Fruit fly (Drosophila melanogaster): ENCODE results near the gene SLC5A11.
A peak's percentile ranks its signal among the peaks of the same experiment; 100 is the strongest.

Gene SLC5A11

dm6 chr2L:8157166-8157565 is 47.8 kb downstream of the SLC5A11 start:
- TF ChIP-seq cic (GFP tag; optimal IDR thresholded peaks at IDR 0.05) = peak; percentile 38
- no peak for TF ChIP-seq CG7101 (tag; optimal IDR thresholded peaks at IDR 0.05)
- no peak for TF ChIP-seq CG12768 (GFP tag; optimal IDR thresholded peaks at IDR 0.05)
- TF ChIP-seq CG14711 (tag; optimal IDR thresholded peaks at IDR 0.05) = no peak
- TF ChIP-seq CG11617 (GFP tag; optimal IDR thresholded peaks at IDR 0.05) = no peak
- no peak for TF ChIP-seq bab1 (GFP tag; optimal IDR thresholded peaks at IDR 0.05)

dm6 chr2L:8156682-8157081 is 48.2 kb downstream of the SLC5A11 start:
- no peak for TF ChIP-seq Hr96 (GFP tag; optimal IDR thresholded peaks at IDR 0.05)
- TF ChIP-seq Crg-1 (GFP tag; optimal IDR thresholded peaks at IDR 0.05) = peak; percentile 61
- TF ChIP-seq Mnt (GFP tag; optimal IDR thresholded peaks at IDR 0.05) = peak; percentile 71
- peak; percentile 81 for TF ChIP-seq toe (GFP tag; optimal IDR thresholded peaks at IDR 0.05)
- peak; percentile 39 for TF ChIP-seq tj (GFP tag; optimal IDR thresholded peaks at IDR 0.05)
- peak; percentile 97 for TF ChIP-seq CG14711 (tag; optimal IDR thresholded peaks at IDR 0.05)
- peak; percentile 82 for TF ChIP-seq bab1 (GFP tag; optimal IDR thresholded peaks at IDR 0.05)
- TF ChIP-seq CG12768 (GFP tag; optimal IDR thresholded peaks at IDR 0.05) = peak; percentile 25
- peak; percentile 77 for TF ChIP-seq CG7101 (tag; optimal IDR thresholded peaks at IDR 0.05)
- peak; percentile 95 for TF ChIP-seq kay (GFP tag; ENCODE audit: borderline replicate concordance)
- TF ChIP-seq CG5204 (GFP tag; optimal IDR thresholded peaks at IDR 0.05) = no peak
- peak; percentile 70 for TF ChIP-seq CG7045 (GFP tag; optimal IDR thresholded peaks at IDR 0.05)
- TF ChIP-seq cic (GFP tag; optimal IDR thresholded peaks at IDR 0.05) = no peak
- peak; percentile 20 for TF ChIP-seq Clk (GFP tag; optimal IDR thresholded peaks at IDR 0.05)
- peak; percentile 34 for TF ChIP-seq CG33017 (tag; optimal IDR thresholded peaks at IDR 0.05)
- peak; percentile 66 for TF ChIP-seq CG1620 (GFP tag; optimal IDR thresholded peaks at IDR 0.05)
- TF ChIP-seq ovo (GFP tag; optimal IDR thresholded peaks at IDR 0.05) = peak; percentile 16
- TF ChIP-seq cnc (optimal IDR thresholded peaks at IDR 0.05) = no peak
- peak; percentile 79 for TF ChIP-seq CG11617 (GFP tag; optimal IDR thresholded peaks at IDR 0.05)
- peak; percentile 47 for TF ChIP-seq pad (GFP tag; optimal IDR thresholded peaks at IDR 0.05)
